Worm (Caenorhabditis elegans) whole organism, midembryonic: ENCODE results near the gene pacl-1.

Experiments
- flt-1 ChIP-seq: fragments of 200-800 bp; sonication (Bioruptor generic); IDR thresholded peaks from 2 replicates; pipeline ENCODE4 v1.3.6; 2022; ENCODE audit warnings: missing genetic modification characterization, missing compliant biosample characterization
- ztf-29 ChIP-seq: fragments of 200-800 bp; sonication (Bioruptor generic); IDR thresholded peaks from 2 replicates; pipeline ENCODE4 v1.3.6; 2022; ENCODE audit warnings: missing genetic modification reagents, missing genetic modification characterization, missing compliant biosample characterization

DNA sequence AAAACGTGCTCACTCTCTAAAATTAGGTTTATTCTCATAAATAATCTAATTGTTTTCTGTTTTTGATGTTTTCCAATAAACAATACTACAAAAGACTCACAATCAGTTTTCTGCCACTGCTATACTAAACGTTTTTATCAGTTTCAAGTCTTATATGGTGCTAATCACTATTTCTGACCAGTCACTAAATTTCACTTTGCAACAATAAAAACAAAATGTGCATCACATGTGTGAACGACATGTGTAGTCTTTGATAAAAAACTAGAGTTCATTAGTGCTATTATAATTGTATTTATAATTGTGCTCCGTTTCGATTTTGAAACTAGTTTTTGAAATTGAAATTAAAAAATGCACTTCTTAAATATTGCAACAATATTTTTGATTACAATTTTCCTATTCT lies 2.7 kb upstream of the pacl-1 start, which contains the start of gene cyp-37B1:
- TF ChIP-seq ztf-29 (GFP tag; lab: Robert Waterston, UW): no peak
- no peak for TF ChIP-seq flt-1
